Worm (Caenorhabditis elegans) whole organism, L3 larva: ENCODE data around the gene ehbp-1.

ENCODE experiments used
- ZK546.5 ChIP-seq: sonication (generic microtip); optimal IDR thresholded peaks from 2 replicates; lab custom pipeline; 2017; ENCODE audit warnings: missing biosample characterization, missing genetic modification characterization
- aly-2 ChIP-seq: fragments of 150-350 bp; optimal IDR thresholded peaks from 2 replicates; lab custom pipeline; 2014; ENCODE audit warnings: missing biosample characterization, missing genetic modification characterization
- ama-1 ChIP-seq: fragments of 150-350 bp; optimal IDR thresholded peaks from 2 replicates; lab custom pipeline; 2018
- ceh-16 ChIP-seq: sonication (generic microtip); optimal IDR thresholded peaks from 2 replicates; lab custom pipeline; 2017; ENCODE audit warnings: missing biosample characterization, missing genetic modification characterization
- egl-27 ChIP-seq: sonication (generic microtip); optimal IDR thresholded peaks from 4 replicates; lab custom pipeline; 2017; ENCODE audit warnings: missing biosample characterization, missing genetic modification reagents, missing genetic modification characterization
- fkh-10 ChIP-seq: sonication (generic microtip); optimal IDR thresholded peaks from 2 replicates; lab custom pipeline; 2017; ENCODE audit warnings: missing biosample characterization, missing genetic modification reagents, missing genetic modification characterization
- nhr-11 ChIP-seq: fragments of 150-350 bp; optimal IDR thresholded peaks from 2 replicates; lab custom pipeline; 2014; ENCODE audit warnings: missing biosample characterization, missing genetic modification characterization
- nhr-23 ChIP-seq: fragments of 150-350 bp; optimal IDR thresholded peaks from 2 replicates; lab custom pipeline; 2014; ENCODE audit warnings: missing biosample characterization, missing genetic modification reagents, missing genetic modification characterization
- nhr-25 ChIP-seq: sonication (generic microtip); optimal IDR thresholded peaks from 2 replicates; lab custom pipeline; 2017; ENCODE audit warnings: missing biosample characterization, missing genetic modification characterization
- nhr-28 ChIP-seq: fragments of 150-350 bp; optimal IDR thresholded peaks from 2 replicates; lab custom pipeline; 2014; ENCODE audit warnings: missing biosample characterization, missing genetic modification characterization
- nhr-76 ChIP-seq: fragments of 150-350 bp; sonication (generic microtip); optimal IDR thresholded peaks from 5 replicates; lab custom pipeline; 2014; ENCODE audit warnings: missing biosample characterization, missing genetic modification characterization
- ztf-11 ChIP-seq: fragments of 150-350 bp; optimal IDR thresholded peaks from 2 replicates; lab custom pipeline; 2014; ENCODE audit warnings: missing biosample characterization, missing genetic modification characterization

DNA sequence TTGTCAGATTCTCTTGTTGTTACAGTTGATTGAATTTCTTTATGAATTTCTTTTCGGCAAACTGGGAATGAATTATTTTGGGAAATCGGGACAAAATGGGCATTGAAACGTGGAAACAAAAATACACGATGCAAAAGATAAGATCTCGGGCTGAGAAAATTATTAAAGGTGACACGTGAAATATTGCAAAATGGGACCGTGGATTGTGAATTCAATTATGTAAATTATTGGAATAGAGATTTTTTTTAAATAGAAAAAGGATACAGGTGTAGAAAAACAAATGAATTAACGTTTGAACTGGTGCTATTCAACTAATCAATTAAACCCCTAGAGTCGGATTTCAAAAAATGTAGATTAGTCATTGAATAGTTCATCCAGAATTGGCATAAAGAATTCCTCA lies 18.3 kb downstream of the ehbp-1 start, which contains the start of gene F25B3.4:
- TF ChIP-seq nhr-76 (tag; lab: Kevin White, UChicago), result no peak
- TF ChIP-seq nhr-25 (tag; lab: Kevin White, UChicago), result no peak
- TF ChIP-seq egl-27, result no peak
- TF ChIP-seq ztf-11, result no peak
- TF ChIP-seq nhr-11 (tag; lab: Kevin White, UChicago), result no peak
- TF ChIP-seq fkh-10 (GFP tag; lab: Kevin White, UChicago), result no peak
- TF ChIP-seq nhr-23 (tag; lab: Kevin White, UChicago), result no peak
- no peak for TF ChIP-seq aly-2 (tag; lab: Kevin White, UChicago)
- TF ChIP-seq nhr-28 (tag; lab: Kevin White, UChicago), result no peak
- no peak for TF ChIP-seq ama-1 (lab: Kevin White, UChicago)
- no peak for TF ChIP-seq ceh-16
- TF ChIP-seq ZK546.5 (tag; lab: Kevin White, UChicago), result no peak
